Worm (Caenorhabditis elegans) whole organism, young adult: Measurements from ENCODE around the gene ctps-1.

Experiments used
- B0019.2 ChIP-seq: fragments of 200-800 bp; sonication (Bioruptor generic); conservative IDR thresholded peaks from 2 replicates; pipeline ENCODE4 v1.3.6; 2022; ENCODE audit warnings: missing genetic modification reagents, missing genetic modification characterization, missing compliant biosample characterization
- B0336.3 ChIP-seq: fragments of 200-800 bp; sonication (Bioruptor generic); IDR thresholded peaks from 2 replicates; pipeline ENCODE4 v1.3.6; 2022; ENCODE audit warnings: missing genetic modification characterization, missing compliant biosample characterization
- F10E7.11 ChIP-seq: sonication (generic microtip); optimal IDR thresholded peaks from 2 replicates; lab custom pipeline; 2017; ENCODE audit warnings: mild to moderate bottlenecking, missing genetic modification characterization, moderate library complexity, missing compliant biosample characterization
- F22D6.2 ChIP-seq: sonication (generic microtip); optimal IDR thresholded peaks from 2 replicates; lab custom pipeline; 2016; ENCODE audit warnings: mild to moderate bottlenecking, missing genetic modification characterization, missing compliant biosample characterization
- F39B2.1 ChIP-seq: fragments of 200-800 bp; sonication (Bioruptor generic); IDR thresholded peaks from 2 replicates; pipeline ENCODE4 v1.3.6; 2022; ENCODE audit warnings: missing genetic modification reagents, missing genetic modification characterization, missing compliant biosample characterization
- K12H6.12 ChIP-seq: fragments of 200-800 bp; sonication (Bioruptor generic); optimal IDR thresholded peaks from 2 replicates; lab custom pipeline; 2018; ENCODE audit warnings: mild to moderate bottlenecking, missing genetic modification characterization, missing compliant biosample characterization
- Y53G8AR.9 ChIP-seq: fragments of 200-800 bp; sonication (Bioruptor generic); conservative IDR thresholded peaks from 2 replicates; pipeline ENCODE4 v1.3.6; 2022; ENCODE audit warnings: missing genetic modification reagents, missing genetic modification characterization, missing compliant biosample characterization
- Y67H2A.10 ChIP-seq: fragments of 200-800 bp; sonication (Bioruptor generic); conservative IDR thresholded peaks from 2 replicates; pipeline ENCODE4 v1.3.6; 2022; ENCODE audit warnings: missing genetic modification reagents, missing genetic modification characterization, missing compliant biosample characterization
- ama-1 ChIP-seq, 3 experiments: fragments of 150-350 bp in 1 of 3; sonication (generic microtip) in 2 of 3; optimal IDR thresholded peaks; 2 replicates each; lab custom pipeline; 2014 to 2018; ENCODE audit warnings: missing biosample characterization in 2 of 3, missing genetic modification characterization in 2 of 3, missing genetic modification reagents in 2 of 3
- aptf-3 ChIP-seq: fragments of 200-800 bp; sonication (Bioruptor generic); IDR thresholded peaks from 2 replicates; pipeline ENCODE4 v1.3.6; 2022; ENCODE audit warnings: missing genetic modification characterization, missing compliant biosample characterization
- atf-7 ChIP-seq: sonication (generic microtip); optimal IDR thresholded peaks from 2 replicates; lab custom pipeline; 2017; ENCODE audit warnings: mild to moderate bottlenecking, missing genetic modification characterization, missing compliant biosample characterization
- athp-1 ChIP-seq: sonication (generic microtip); optimal IDR thresholded peaks from 2 replicates; lab custom pipeline; 2017; ENCODE audit warnings: mild to moderate bottlenecking, missing genetic modification characterization, missing compliant biosample characterization
- attf-5 ChIP-seq: fragments of 200-800 bp; sonication (Bioruptor generic); optimal IDR thresholded peaks from 2 replicates; lab custom pipeline; 2018; ENCODE audit warnings: mild to moderate bottlenecking, missing genetic modification characterization, missing compliant biosample characterization
- ceh-100 ChIP-seq: fragments of 200-800 bp; sonication (Bioruptor generic); IDR thresholded peaks from 2 replicates; pipeline ENCODE4 v1.3.6; 2022; ENCODE audit warnings: missing genetic modification reagents, missing genetic modification characterization, missing compliant biosample characterization
- die-1 ChIP-seq: sonication (generic microtip); optimal IDR thresholded peaks from 2 replicates; lab custom pipeline; 2016; ENCODE audit warnings: missing genotype, mild to moderate bottlenecking, missing genetic modification characterization, missing compliant biosample characterization
- dpl-1 ChIP-seq: fragments of 150-350 bp; optimal IDR thresholded peaks from 2 replicates; lab custom pipeline; 2014; ENCODE audit warnings: missing biosample characterization, missing genetic modification reagents, missing genetic modification characterization
- egl-18 ChIP-seq: fragments of 200-800 bp; sonication (Bioruptor generic); IDR thresholded peaks from 2 replicates; pipeline ENCODE4 v1.3.6; 2022; ENCODE audit warnings: missing genetic modification reagents, missing genetic modification characterization, missing compliant biosample characterization
- ekl-4 ChIP-seq: fragments of 200-800 bp; sonication (Bioruptor generic); IDR thresholded peaks from 2 replicates; pipeline ENCODE4 v1.3.6; 2022; ENCODE audit warnings: missing genetic modification reagents, missing genetic modification characterization, missing compliant biosample characterization
- fkh-3 ChIP-seq: sonication (generic microtip); optimal IDR thresholded peaks from 2 replicates; lab custom pipeline; 2016; ENCODE audit warnings: mild to moderate bottlenecking, missing genetic modification characterization, missing compliant biosample characterization
- hmg-1.2 ChIP-seq: fragments of 200-800 bp; sonication (Bioruptor generic); IDR thresholded peaks from 2 replicates; pipeline ENCODE4 v1.3.6; 2022; ENCODE audit warnings: missing genetic modification reagents, missing genetic modification characterization, missing compliant biosample characterization
- lin-40 ChIP-seq: sonication (generic microtip); optimal IDR thresholded peaks from 2 replicates; lab custom pipeline; 2016; ENCODE audit warnings: missing genetic modification characterization, mild to moderate bottlenecking, missing compliant biosample characterization, missing genotype, missing genetic modification reagents
- lsy-27 ChIP-seq: sonication (generic microtip); optimal IDR thresholded peaks from 2 replicates; lab custom pipeline; 2017; ENCODE audit warnings: missing genetic modification characterization, mild to moderate bottlenecking, missing compliant biosample characterization, antibody characterized with exemption, missing genotype, borderline replicate concordance; ENCODE audit not compliant: insufficient read depth
- mel-28 ChIP-seq: sonication (generic microtip); optimal IDR thresholded peaks from 2 replicates; lab custom pipeline; 2016; ENCODE audit warnings: borderline replicate concordance, mild to moderate bottlenecking, missing genetic modification characterization, missing compliant biosample characterization
- mxl-1 ChIP-seq: sonication (generic microtip); optimal IDR thresholded peaks from 2 replicates; lab custom pipeline; 2016; ENCODE audit warnings: missing genetic modification characterization, missing compliant biosample characterization
- nfya-2 ChIP-seq: fragments of 200-800 bp; sonication (Bioruptor generic); IDR thresholded peaks from 2 replicates; pipeline ENCODE4 v1.3.6; 2022; ENCODE audit warnings: missing genetic modification reagents, missing genetic modification characterization, missing compliant biosample characterization
- nhr-120 ChIP-seq: fragments of 200-800 bp; sonication (Bioruptor generic); IDR thresholded peaks from 2 replicates; pipeline ENCODE4 v1.3.6; 2022; ENCODE audit warnings: missing genetic modification characterization, missing compliant biosample characterization
- nhr-179 ChIP-seq: sonication (generic microtip); optimal IDR thresholded peaks from 2 replicates; lab custom pipeline; 2016; ENCODE audit warnings: mild to moderate bottlenecking, missing genetic modification characterization, missing compliant biosample characterization
- nhr-27 ChIP-seq: fragments of 200-800 bp; sonication (Bioruptor generic); optimal IDR thresholded peaks from 2 replicates; lab custom pipeline; 2018; ENCODE audit warnings: mild to moderate bottlenecking, missing genetic modification characterization, moderate library complexity, missing compliant biosample characterization
- snpc-1.1 ChIP-seq: sonication (generic microtip); optimal IDR thresholded peaks from 2 replicates; lab custom pipeline; 2017; ENCODE audit warnings: missing genetic modification characterization, mild to moderate bottlenecking, missing compliant biosample characterization, antibody characterized with exemption, moderate library complexity, missing genotype, missing genetic modification reagents; ENCODE audit not compliant: insufficient read depth
- snpc-4 ChIP-seq, 5 experiments: fragments of 150-350 bp in 1 of 5; sonication (generic microtip) in 4 of 5; optimal IDR thresholded peaks; 2 replicates each; lab custom pipeline; 2014 to 2018; ENCODE audit warnings: missing genetic modification characterization in 5 of 5, missing biosample characterization in 3 of 5, antibody characterized with exemption in 2 of 5, mild to moderate bottlenecking in 2 of 5, missing compliant biosample characterization in 2 of 5, missing genotype in 2 of 5, moderate library complexity in 2 of 5, missing genetic modification reagents in 1 of 5
- somi-1 ChIP-seq: fragments of 200-800 bp; sonication (Bioruptor generic); optimal IDR thresholded peaks from 2 replicates; lab custom pipeline; 2018; ENCODE audit warnings: mild to moderate bottlenecking, missing genetic modification characterization, missing compliant biosample characterization
- sptf-2 ChIP-seq: fragments of 200-800 bp; sonication (Bioruptor generic); optimal IDR thresholded peaks from 2 replicates; lab custom pipeline; 2018; ENCODE audit warnings: mild to moderate bottlenecking, missing genetic modification characterization, missing compliant biosample characterization
- unc-130 ChIP-seq: sonication (generic microtip); optimal IDR thresholded peaks from 2 replicates; lab custom pipeline; 2016; ENCODE audit warnings: missing genetic modification reagents, missing genetic modification characterization, missing compliant biosample characterization
- xnd-1 ChIP-seq: sonication (generic microtip); optimal IDR thresholded peaks from 2 replicates; lab custom pipeline; 2016; ENCODE audit warnings: missing genotype, missing genetic modification reagents, missing genetic modification characterization, missing compliant biosample characterization
- zim-3 ChIP-seq: sonication (generic microtip); optimal IDR thresholded peaks from 2 replicates; lab custom pipeline; 2017; ENCODE audit warnings: mild to moderate bottlenecking, missing genetic modification characterization, moderate library complexity, missing compliant biosample characterization
- ztf-25 ChIP-seq: fragments of 200-800 bp; sonication (Bioruptor generic); IDR thresholded peaks from 2 replicates; pipeline ENCODE4 v1.3.6; 2022; ENCODE audit warnings: missing genetic modification reagents, missing genetic modification characterization, missing compliant biosample characterization
- ztf-3 ChIP-seq: fragments of 200-800 bp; sonication (Bioruptor generic); optimal IDR thresholded peaks from 2 replicates; lab custom pipeline; 2018; ENCODE audit warnings: mild to moderate bottlenecking, missing genetic modification characterization, missing compliant biosample characterization
- ztf-6 ChIP-seq: fragments of 200-800 bp; sonication (Bioruptor generic); IDR thresholded peaks from 2 replicates; pipeline ENCODE4 v1.3.6; 2022; ENCODE audit warnings: missing genetic modification reagents, missing genetic modification characterization, missing compliant biosample characterization

The ctps-1 gene

ce11 chrV:16778540-16779280 lies 16.0 kb upstream of the ctps-1 start:
- TF ChIP-seq hmg-1.2 (GFP tag; lab: Robert Waterston, UW) (no peak), fkh-3 (tag; lab: Kevin White, UChicago) (no peak), snpc-1.1 (tag; lab: Kevin White, UChicago) (no peak), B0336.3 (no peak), nfya-2 (GFP tag; lab: Robert Waterston, UW) (no peak), lsy-27 (tag; lab: Kevin White, UChicago) (no peak), egl-18 (no peak), ama-1 (optimal IDR thresholded peaks at IDR 0.05; lab: Kevin White, UChicago) (no peak), ama-1 (GFP tag; optimal IDR thresholded peaks at IDR 0.05; lab: Kevin White, UChicago) (no peak), athp-1 (tag; lab: Kevin White, UChicago) (no peak), xnd-1 (tag; lab: Kevin White, UChicago) (no peak), K12H6.12 (tag; lab: Kevin White, UChicago) (no peak), nhr-27 (no peak), Y67H2A.10 (GFP tag; lab: Robert Waterston, UW) (no peak), somi-1 (no peak), F22D6.2 (tag; lab: Kevin White, UChicago) (no peak), F10E7.11 (no peak)

- TF ChIP-seq egl-18 (no peak), sptf-2 (GFP tag; lab: Kevin White, UChicago) (no peak), snpc-4 (GFP tag; optimal IDR thresholded peaks at IDR 0.05; lab: Kevin White, UChicago) (no peak), snpc-4 (tag; optimal IDR thresholded peaks at IDR 0.05; lab: Kevin White, UChicago) (no peak), zim-3 (no peak), aptf-3 (no peak), die-1 (no peak), attf-5 (GFP tag; lab: Kevin White, UChicago) (no peak), lin-40 (tag; lab: Kevin White, UChicago) (no peak), unc-130 (no peak), ztf-6 (GFP tag; lab: Robert Waterston, UW) (no peak), dpl-1 (no peak), Y53G8AR.9 (no peak), xnd-1 (tag; lab: Kevin White, UChicago) (no peak), ztf-3 (no peak), ztf-25 (no peak), mel-28 (tag; lab: Kevin White, UChicago) (no peak)
Measured at ce11 chrV:16779281-16779597, 15.4 kb upstream of the ctps-1 start.

- no peak for TF ChIP-seq F39B2.1
- TF ChIP-seq nhr-179 (tag; lab: Kevin White, UChicago), result no peak
- no peak for TF ChIP-seq K12H6.12 (tag; lab: Kevin White, UChicago)
- TF ChIP-seq Y67H2A.10 (GFP tag; lab: Robert Waterston, UW), result no peak
- TF ChIP-seq atf-7 (tag; lab: Kevin White, UChicago), result no peak
- TF ChIP-seq F22D6.2 (tag; lab: Kevin White, UChicago), result no peak
- TF ChIP-seq ekl-4, result no peak
- no peak for TF ChIP-seq ceh-100 (GFP tag; lab: Robert Waterston, UW)
- no peak for TF ChIP-seq nhr-120 (GFP tag; lab: Robert Waterston, UW)
- TF ChIP-seq mxl-1 (tag; lab: Kevin White, UChicago), result no peak
- no peak for TF ChIP-seq B0019.2 (GFP tag; lab: Robert Waterston, UW)
- TF ChIP-seq egl-18, result no peak
- TF ChIP-seq, all 124 proteins: peak for 0
Measured at ce11 chrV:16779971-16780370, 14.7 kb upstream of the ctps-1 start.
